Worm (Caenorhabditis elegans) whole organism, L4/young adult: ENCODE measurements around the gene dna-2.

Source experiments
- W03F9.2 ChIP-seq: fragments of 150-350 bp; optimal IDR thresholded peaks from 2 replicates; lab custom pipeline; 2014; ENCODE audit warnings: missing biosample characterization, missing genetic modification characterization
- dao-5 ChIP-seq: sonication (generic microtip); optimal IDR thresholded peaks from 2 replicates; lab custom pipeline; 2016; ENCODE audit warnings: missing genotype, missing genetic modification characterization, moderate library complexity, missing compliant biosample characterization
- him-1 ChIP-seq: sonication (generic microtip); optimal IDR thresholded peaks from 2 replicates; lab custom pipeline; 2016; ENCODE audit warnings: missing genotype, missing genetic modification reagents, missing genetic modification characterization, missing compliant biosample characterization

The dna-2 gene

DNA sequence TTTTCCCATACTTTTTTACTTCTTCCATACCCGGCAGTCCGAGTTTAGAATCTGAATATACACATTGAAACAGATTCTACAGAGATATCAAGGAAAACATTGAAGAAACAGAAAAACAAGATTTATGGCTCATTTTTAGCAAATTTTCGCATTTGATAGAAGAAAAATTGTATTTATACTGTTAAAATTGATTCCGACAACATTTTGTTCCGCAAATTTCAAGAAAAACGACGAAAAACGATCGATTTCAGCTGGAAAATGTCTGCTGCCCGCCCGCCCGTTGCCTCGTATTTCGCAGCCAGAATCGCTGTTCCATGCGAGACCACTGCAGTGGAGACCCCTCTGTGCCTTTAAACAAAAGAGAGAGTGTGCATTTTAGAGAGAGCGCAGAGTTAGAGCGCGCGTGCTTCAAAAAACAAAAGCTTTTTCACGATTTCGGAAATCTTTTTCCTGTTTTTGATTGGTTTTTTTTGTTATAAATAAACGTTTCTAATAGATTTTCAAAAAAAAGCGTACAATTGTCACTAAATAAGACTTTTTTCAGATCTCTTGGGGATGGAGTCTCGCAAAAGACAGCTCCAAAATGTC lies at the start of gene dna-2, which contains the start of gene patr-1:
dna-2 (plus strand) TSS at position 538 of the 588 bp plus-strand sequence.
patr-1 (minus strand) TSS at position 51 of the 588 bp plus-strand sequence.
- TF ChIP-seq dao-5 (tag; lab: Kevin White, UChicago): no peak
- no peak for TF ChIP-seq him-1 (tag; lab: Kevin White, UChicago)
- TF ChIP-seq W03F9.2 (tag; lab: Kevin White, UChicago): no peak

DNA sequence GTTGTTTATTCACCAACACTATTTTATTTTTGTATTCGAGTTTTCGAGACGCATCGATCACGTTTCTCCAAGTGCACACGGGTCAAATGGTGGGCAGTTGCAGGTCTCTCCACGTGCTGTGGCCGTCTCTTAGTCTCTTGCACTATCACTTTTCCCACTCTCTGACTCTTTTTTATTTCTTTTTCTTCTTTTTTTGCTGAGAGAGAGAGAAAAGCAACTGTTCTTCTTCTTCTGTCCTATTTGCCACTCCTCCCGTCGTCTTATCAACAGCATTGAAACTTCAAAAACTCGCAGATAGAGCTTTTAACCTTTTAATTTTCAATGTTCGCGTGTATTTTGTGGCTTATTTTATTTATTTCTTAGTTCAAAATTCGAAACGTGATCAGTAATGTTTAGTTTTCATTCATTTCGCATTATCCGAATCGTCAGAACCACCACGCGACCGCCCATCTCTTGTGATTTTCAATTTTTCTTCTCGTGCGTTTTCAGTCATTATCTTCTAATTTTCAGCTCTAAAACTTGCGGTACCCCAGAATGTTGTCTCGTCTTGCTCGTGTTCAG lies 49.6 kb upstream of the dna-2 start, which contains the start of gene alh-8:
alh-8 (plus strand) TSS at position 511 of the 561 bp plus-strand sequence.
- TF ChIP-seq W03F9.2 (tag; lab: Kevin White, UChicago) (no peak), him-1 (tag; lab: Kevin White, UChicago) (no peak), dao-5 (tag; lab: Kevin White, UChicago) (no peak)

DNA sequence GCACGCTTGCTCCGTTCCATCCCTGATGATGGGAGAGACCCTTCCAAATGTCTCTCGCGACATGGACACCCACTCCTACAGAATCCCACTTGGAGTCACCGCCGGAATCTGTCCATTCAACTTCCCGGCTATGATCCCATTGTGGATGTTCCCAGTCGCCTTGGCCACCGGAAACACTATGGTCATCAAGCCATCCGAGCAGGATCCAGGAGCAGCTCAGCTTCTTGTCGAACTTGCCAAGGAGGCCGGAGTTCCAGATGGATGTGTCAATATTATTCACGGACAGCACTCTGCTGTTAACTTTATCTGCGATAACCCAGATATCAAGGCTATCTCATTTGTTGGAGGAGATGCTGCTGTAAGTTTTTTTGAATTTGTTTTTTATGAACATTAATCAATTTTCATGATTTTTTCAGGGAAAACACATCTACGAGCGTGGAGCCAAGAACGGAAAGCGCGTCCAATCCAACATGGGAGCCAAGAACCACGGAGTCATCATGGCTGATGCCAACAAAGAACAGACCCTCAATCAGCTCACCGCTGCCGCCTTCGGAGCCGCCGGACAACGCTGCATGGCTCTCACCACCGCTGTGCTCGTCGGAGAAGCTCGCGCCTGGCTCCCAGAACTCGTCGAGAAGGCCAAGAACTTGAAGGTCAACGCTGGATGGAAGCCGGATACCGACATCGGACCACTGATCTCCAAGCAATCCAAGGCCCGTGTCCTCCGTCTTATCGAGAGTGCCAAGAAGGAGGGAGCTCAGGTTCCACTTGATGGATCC lies 48.3 kb upstream of the dna-2 start:
- TF ChIP-seq him-1 (tag; lab: Kevin White, UChicago) (no peak), W03F9.2 (tag; lab: Kevin White, UChicago) (no peak), dao-5 (tag; lab: Kevin White, UChicago) (no peak)

DNA sequence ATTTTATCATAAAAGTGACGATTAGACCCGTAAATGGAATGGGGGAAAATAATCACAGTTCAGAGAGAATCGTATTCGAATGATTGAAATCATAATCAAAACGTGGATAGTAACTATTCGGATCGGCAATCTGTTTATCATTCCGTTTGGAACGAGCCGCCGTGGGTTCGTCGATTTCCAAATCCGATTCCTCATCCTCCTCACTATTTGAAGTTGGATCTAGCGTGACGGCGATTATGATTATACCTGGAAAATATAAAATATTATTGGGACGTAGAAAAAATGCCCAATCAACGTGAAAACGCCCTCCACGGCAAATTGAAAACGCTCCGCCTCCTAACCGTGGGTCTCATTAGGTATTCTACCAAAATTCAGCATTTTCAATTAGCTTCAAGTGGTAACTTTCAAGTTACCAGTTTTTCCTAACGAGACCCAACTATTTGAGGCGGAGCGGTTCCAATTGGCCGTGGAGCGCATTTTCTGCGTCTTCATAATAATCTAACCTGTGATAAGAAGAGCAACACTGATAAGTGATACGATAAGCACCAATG lies 47.0 kb upstream of the dna-2 start:
- TF ChIP-seq W03F9.2 (tag; lab: Kevin White, UChicago): no peak
- TF ChIP-seq him-1 (tag; lab: Kevin White, UChicago): no peak
- no peak for TF ChIP-seq dao-5 (tag; lab: Kevin White, UChicago)

DNA sequence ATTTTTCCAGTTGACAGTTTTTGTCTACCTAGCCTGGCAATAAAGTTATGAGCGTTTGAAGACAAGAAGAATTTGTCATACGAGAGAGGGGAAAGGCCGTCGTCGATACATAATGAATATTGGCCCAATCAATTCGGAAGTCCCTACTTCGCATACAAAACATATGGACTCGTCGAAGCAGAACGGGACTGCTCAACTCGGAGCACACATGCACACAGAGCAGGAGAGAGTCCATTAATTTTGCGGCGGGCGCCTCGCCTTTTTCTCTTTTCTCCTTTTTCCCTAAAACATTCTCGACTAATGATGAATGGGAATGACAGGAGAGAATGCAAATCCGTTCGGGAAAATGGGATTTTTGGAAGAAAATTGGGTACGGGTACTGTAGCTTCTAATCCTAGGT lies 45.7 kb upstream of the dna-2 start, which contains the start of gene F13D12.8:
F13D12.8 (minus strand) TSS at position 82 of the 400 bp plus-strand sequence.
- no peak for TF ChIP-seq him-1 (tag; lab: Kevin White, UChicago)
- no peak for TF ChIP-seq W03F9.2 (tag; lab: Kevin White, UChicago)
- no peak for TF ChIP-seq dao-5 (tag; lab: Kevin White, UChicago)

DNA sequence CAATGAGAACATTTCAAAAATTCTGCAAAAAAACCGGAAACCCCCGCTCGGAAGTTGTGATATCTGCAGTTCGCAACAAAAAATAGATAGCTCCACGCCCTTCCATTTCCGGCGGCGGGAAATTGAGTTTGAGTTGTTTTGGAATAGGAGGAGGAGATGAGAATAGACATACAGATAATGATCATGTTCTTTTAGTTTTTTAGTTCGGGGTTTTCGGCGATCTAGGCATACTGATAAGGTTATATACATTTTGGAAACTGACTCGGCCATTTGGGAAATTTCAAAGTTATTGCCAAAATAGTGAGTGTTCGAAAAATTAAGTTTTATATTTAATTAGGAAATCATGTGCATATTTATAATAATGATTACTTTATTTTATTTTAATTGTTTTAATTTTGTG lies 44.4 kb upstream of the dna-2 start:
- TF ChIP-seq him-1 (tag; lab: Kevin White, UChicago): no peak
- TF ChIP-seq W03F9.2 (tag; lab: Kevin White, UChicago): no peak
- no peak for TF ChIP-seq dao-5 (tag; lab: Kevin White, UChicago)

DNA sequence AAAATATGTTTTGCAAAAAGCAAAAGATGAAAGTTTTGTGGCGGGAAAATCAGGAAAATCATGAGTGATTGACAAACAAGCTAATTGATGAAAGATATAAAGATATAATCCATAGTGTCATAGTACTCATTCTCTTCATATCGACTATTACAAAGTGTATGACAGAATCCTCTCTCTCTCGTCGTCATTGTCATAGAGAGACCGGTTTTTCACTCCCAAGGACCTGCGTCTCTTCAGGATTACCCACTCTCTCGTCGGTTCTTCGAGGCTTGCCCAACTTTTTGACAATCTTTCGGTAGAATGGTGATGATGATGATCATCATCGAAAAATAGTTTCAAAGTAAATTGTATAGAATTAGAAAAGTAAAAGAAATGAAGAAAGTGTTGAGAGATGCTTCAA lies 40.9 kb upstream of the dna-2 start:
- TF ChIP-seq dao-5 (tag; lab: Kevin White, UChicago): no peak
- no peak for TF ChIP-seq W03F9.2 (tag; lab: Kevin White, UChicago)
- no peak for TF ChIP-seq him-1 (tag; lab: Kevin White, UChicago)

DNA sequence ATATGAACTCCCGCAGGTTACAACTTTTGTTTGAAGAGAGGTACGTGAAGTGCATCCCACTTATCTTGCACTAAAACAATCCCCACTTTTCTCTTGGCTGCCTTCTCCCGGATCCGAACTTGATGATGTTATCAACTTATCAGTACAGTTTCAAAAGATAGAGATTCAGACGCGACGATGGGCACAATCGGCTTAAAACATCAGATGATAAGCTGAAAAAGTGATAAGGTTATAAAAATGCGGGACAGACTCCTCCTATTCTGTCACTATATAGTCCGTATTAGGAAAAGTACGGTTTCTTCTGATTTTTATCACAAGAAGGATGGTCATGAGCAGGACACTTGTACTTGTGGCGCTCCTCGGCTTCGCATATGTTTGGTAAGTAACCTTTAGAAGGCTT lies 39.0 kb upstream of the dna-2 start, which contains the start of gene ctsa-1.2:
ctsa-1.2 (plus strand) TSS at position 160 of the 400 bp plus-strand sequence.
- TF ChIP-seq W03F9.2 (tag; lab: Kevin White, UChicago): no peak
- no peak for TF ChIP-seq him-1 (tag; lab: Kevin White, UChicago)
- no peak for TF ChIP-seq dao-5 (tag; lab: Kevin White, UChicago)

DNA sequence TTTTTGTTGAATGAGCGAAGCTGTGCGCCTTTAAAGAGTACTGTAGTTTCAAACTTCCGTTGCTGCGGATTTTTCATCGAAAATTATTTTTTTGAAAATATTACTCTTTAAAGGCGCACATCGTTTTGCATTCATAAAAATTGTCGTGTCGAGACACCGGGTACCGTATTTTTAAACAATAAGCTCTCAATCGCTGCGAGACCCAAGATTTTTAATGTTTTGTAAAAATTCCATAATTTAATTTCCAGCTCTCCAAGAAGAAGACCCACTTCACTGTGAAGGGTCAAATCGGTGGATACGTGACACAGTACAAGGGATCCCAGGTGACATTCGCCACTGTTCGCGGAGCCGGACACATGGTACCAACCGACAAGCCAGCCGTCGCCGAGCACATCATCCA lies 35.9 kb upstream of the dna-2 start:
- TF ChIP-seq him-1 (tag; lab: Kevin White, UChicago) (no peak), W03F9.2 (tag; lab: Kevin White, UChicago) (no peak), dao-5 (tag; lab: Kevin White, UChicago) (no peak)

DNA sequence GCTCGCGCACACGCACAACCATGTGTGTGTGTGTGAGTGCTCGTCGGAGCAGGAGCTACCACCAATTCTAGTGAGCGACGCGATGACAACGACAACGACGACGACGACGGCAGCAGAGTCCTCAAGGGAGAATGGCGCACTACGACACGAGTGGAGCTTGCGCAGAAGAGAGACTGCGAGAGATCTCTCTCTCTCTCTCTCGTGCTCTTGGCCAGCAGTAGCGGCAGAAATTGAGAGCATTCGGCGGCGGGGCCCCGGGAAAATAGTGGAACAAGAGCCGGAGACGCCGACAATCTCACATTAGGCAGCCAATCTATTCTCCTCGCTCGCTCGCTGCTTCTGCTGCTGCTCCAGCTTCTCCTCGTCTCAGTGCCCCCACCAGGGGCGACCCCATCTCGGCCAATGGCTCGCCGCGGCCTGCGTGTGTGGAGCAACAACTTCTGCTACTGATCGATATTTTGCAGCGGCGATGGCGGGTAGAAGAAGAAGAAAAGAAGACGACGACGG lies 31.4 kb upstream of the dna-2 start:
- TF ChIP-seq dao-5 (tag; lab: Kevin White, UChicago) (no peak), him-1 (tag; lab: Kevin White, UChicago) (peak; percentile 91)

DNA sequence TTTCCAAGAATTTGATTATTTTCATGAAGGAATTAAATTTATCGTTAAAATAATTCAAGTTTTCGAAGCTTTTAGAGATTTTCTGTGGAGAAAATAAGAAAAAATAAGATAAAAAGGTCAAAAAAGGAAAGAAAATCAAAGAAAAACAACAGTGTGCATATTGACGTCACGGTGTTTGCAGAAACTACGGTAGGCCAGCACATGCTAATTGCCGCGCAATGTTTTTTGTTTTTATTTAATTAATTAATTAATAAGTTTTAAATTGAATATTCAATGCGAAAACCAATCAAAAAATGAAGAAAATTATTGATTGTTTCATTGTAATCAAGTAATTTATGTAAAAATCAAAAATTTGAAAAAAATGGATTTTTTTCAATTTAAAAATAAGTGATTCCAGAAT lies 30.3 kb upstream of the dna-2 start:
- no peak for TF ChIP-seq W03F9.2 (tag; lab: Kevin White, UChicago)
- TF ChIP-seq dao-5 (tag; lab: Kevin White, UChicago): no peak
- TF ChIP-seq him-1 (tag; lab: Kevin White, UChicago): no peak

DNA sequence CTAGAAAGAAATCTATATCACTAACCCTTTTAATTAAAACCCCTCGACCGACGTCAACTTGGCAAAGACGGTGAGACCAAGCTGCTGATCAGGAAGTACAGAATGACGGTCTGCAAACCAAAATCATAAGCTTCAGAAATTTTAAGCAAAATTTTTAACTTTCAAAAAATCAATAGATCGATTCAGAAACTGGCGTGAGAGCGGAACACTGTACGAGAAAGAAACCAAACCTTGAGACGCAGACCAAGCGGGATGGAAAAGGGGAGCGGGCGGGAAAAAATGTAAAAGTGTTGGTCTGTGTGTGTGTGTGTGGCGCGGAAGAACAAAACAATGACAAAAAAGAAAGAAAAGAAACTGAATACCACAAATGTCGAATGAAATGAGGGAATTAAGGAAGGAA lies 29.7 kb upstream of the dna-2 start, which contains the start of the genes F44E5.17 and gpb-1:
F44E5.17 (minus strand) TSS at position 101 of the 400 bp plus-strand sequence.
gpb-1 (minus strand) TSS at position 118 of the 400 bp plus-strand sequence.
- TF ChIP-seq dao-5 (tag; lab: Kevin White, UChicago) (no peak), W03F9.2 (tag; lab: Kevin White, UChicago) (no peak), him-1 (tag; lab: Kevin White, UChicago) (no peak)
